Worm (Caenorhabditis elegans) whole organism, L1 larva: ENCODE data around the gene smcr-8.

Experiments
- C16A3.4 ChIP-seq: fragments of 150-350 bp; optimal IDR thresholded peaks from 2 replicates; lab custom pipeline; 2014; ENCODE audit warnings: missing biosample characterization, missing genetic modification characterization
- F16B12.6 ChIP-seq: fragments of 150-350 bp; optimal IDR thresholded peaks from 2 replicates; lab custom pipeline; 2014; ENCODE audit warnings: missing biosample characterization, missing genetic modification characterization
- aha-1 ChIP-seq: fragments of 150-350 bp; optimal IDR thresholded peaks from 2 replicates; lab custom pipeline; 2014; ENCODE audit warnings: missing biosample characterization, missing genetic modification characterization
- alr-1 ChIP-seq: fragments of 200-800 bp; sonication (Bioruptor generic); optimal IDR thresholded peaks from 2 replicates; lab custom pipeline; 2018; ENCODE audit warnings: borderline replicate concordance, mild to moderate bottlenecking, missing genetic modification characterization, missing compliant biosample characterization
- ama-1 ChIP-seq: fragments of 150-350 bp; optimal IDR thresholded peaks from 2 replicates; lab custom pipeline; 2014
- ceh-8 ChIP-seq: fragments of 200-800 bp; sonication (Bioruptor generic); optimal IDR thresholded peaks from 2 replicates; lab custom pipeline; 2018; ENCODE audit warnings: mild to moderate bottlenecking, missing genetic modification characterization, moderate library complexity, missing compliant biosample characterization
- dsc-1 ChIP-seq: sonication (generic microtip); optimal IDR thresholded peaks from 2 replicates; lab custom pipeline; 2016; ENCODE audit warnings: mild to moderate bottlenecking, missing genetic modification characterization, missing compliant biosample characterization
- efl-1 ChIP-seq, 4 experiments: fragments of 150-350 bp; optimal IDR thresholded peaks in 3 of 4; peaks in 1 of 4; 1 replicate in 1 of 4; 2 replicates in 3 of 4; lab custom pipeline; 2014; ENCODE audit warnings: missing biosample characterization in 2 of 4, missing genetic modification characterization in 2 of 4, missing genetic modification reagents in 2 of 4
- egl-13 ChIP-seq: sonication (generic microtip); optimal IDR thresholded peaks from 2 replicates; lab custom pipeline; 2016; ENCODE audit warnings: missing genotype, missing genetic modification reagents, missing genetic modification characterization, missing compliant biosample characterization
- elt-2 ChIP-seq: sonication (generic microtip); optimal IDR thresholded peaks from 2 replicates; lab custom pipeline; 2016; ENCODE audit warnings: missing genetic modification characterization, mild to moderate bottlenecking, inconsistent platforms, missing compliant biosample characterization, missing genetic modification reagents
- elt-3 ChIP-seq, 6 experiments: fragments of 150-350 bp in 1 of 6; sonication (generic microtip); optimal IDR thresholded peaks; 2 replicates each; lab custom pipeline; 2017 to 2018; ENCODE audit warnings: missing biosample characterization in 6 of 6, missing genetic modification characterization in 6 of 6, inconsistent platforms in 1 of 6
- ets-5 ChIP-seq: fragments of 200-800 bp; sonication (Bioruptor generic); IDR thresholded peaks from 2 replicates; pipeline ENCODE4 v1.3.6; 2022; ENCODE audit warnings: missing genetic modification characterization, missing compliant biosample characterization
- fos-1 ChIP-seq: fragments of 150-350 bp; optimal IDR thresholded peaks from 2 replicates; lab custom pipeline; 2014; ENCODE audit warnings: missing biosample characterization, missing genetic modification characterization
- grh-1 ChIP-seq: fragments of 200-800 bp; sonication (Bioruptor generic); IDR thresholded peaks from 2 replicates; pipeline ENCODE4 v1.3.6; 2022; ENCODE audit warnings: missing genetic modification reagents, missing genetic modification characterization, missing compliant biosample characterization
- hlh-17 ChIP-seq: fragments of 200-800 bp; sonication (Bioruptor generic); optimal IDR thresholded peaks from 2 replicates; lab custom pipeline; 2018; ENCODE audit warnings: missing genetic modification characterization, mild to moderate bottlenecking, missing compliant biosample characterization, moderate library complexity, borderline replicate concordance
- hlh-4 ChIP-seq: sonication (generic microtip); optimal IDR thresholded peaks from 2 replicates; lab custom pipeline; 2016; ENCODE audit warnings: mild to moderate bottlenecking, missing genetic modification characterization, missing compliant biosample characterization
- irx-1 ChIP-seq: sonication (generic microtip); optimal IDR thresholded peaks from 2 replicates; lab custom pipeline; 2016; ENCODE audit warnings: missing genetic modification characterization, missing compliant biosample characterization
- isw-1 ChIP-seq: fragments of 200-800 bp; sonication (Bioruptor generic); IDR thresholded peaks from 2 replicates; pipeline ENCODE4 v1.3.6; 2022; ENCODE audit warnings: missing genetic modification characterization, missing compliant biosample characterization
- jun-1 ChIP-seq: fragments of 150-350 bp; optimal IDR thresholded peaks from 2 replicates; lab custom pipeline; 2014; ENCODE audit warnings: missing biosample characterization, missing genetic modification reagents, missing genetic modification characterization
- lin-13 ChIP-seq: fragments of 150-350 bp; optimal IDR thresholded peaks from 2 replicates; lab custom pipeline; 2014; ENCODE audit warnings: missing biosample characterization, missing genetic modification reagents, missing genetic modification characterization
- lin-15B ChIP-seq: fragments of 150-350 bp; sonication (generic microtip); optimal IDR thresholded peaks from 3 replicates; lab custom pipeline; 2014; ENCODE audit warnings: missing biosample characterization, missing genetic modification characterization
- lsy-2 ChIP-seq, 2 experiments: fragments of 150-350 bp; optimal IDR thresholded peaks; 2 replicates each; lab custom pipeline; 2014; ENCODE audit warnings: missing biosample characterization in 2 of 2, missing genetic modification characterization in 2 of 2
- mdl-1 ChIP-seq, 2 experiments: fragments of 150-350 bp; optimal IDR thresholded peaks; 2 replicates each; lab custom pipeline; 2014 to 2017; ENCODE audit warnings: missing biosample characterization in 2 of 2, missing genetic modification characterization in 2 of 2, inconsistent platforms in 1 of 2
- mef-2 ChIP-seq: fragments of 150-350 bp; optimal IDR thresholded peaks from 2 replicates; lab custom pipeline; 2014; ENCODE audit warnings: missing biosample characterization, missing genetic modification characterization
- nhr-11 ChIP-seq: fragments of 150-350 bp; optimal IDR thresholded peaks from 2 replicates; lab custom pipeline; 2014; ENCODE audit warnings: missing biosample characterization, missing genetic modification characterization
- nhr-237 ChIP-seq: fragments of 150-350 bp; optimal IDR thresholded peaks from 2 replicates; lab custom pipeline; 2014; ENCODE audit warnings: missing biosample characterization, missing genetic modification characterization
- nhr-47 ChIP-seq: sonication (generic microtip); optimal IDR thresholded peaks from 2 replicates; lab custom pipeline; 2016; ENCODE audit warnings: mild to moderate bottlenecking, missing genetic modification characterization, moderate library complexity, missing compliant biosample characterization
- nhr-76 ChIP-seq: sonication (generic microtip); optimal IDR thresholded peaks from 2 replicates; lab custom pipeline; 2017; ENCODE audit warnings: missing biosample characterization, missing genetic modification characterization
- nhr-77 ChIP-seq: fragments of 150-350 bp; optimal IDR thresholded peaks from 2 replicates; lab custom pipeline; 2014; ENCODE audit warnings: missing biosample characterization, missing genetic modification characterization
- nhr-90 ChIP-seq: sonication (generic microtip); optimal IDR thresholded peaks from 2 replicates; lab custom pipeline; 2016; ENCODE audit warnings: mild to moderate bottlenecking, missing genetic modification characterization, missing compliant biosample characterization; ENCODE audit not compliant: poor library complexity
- rnt-1 ChIP-seq: sonication (generic microtip); optimal IDR thresholded peaks from 2 replicates; lab custom pipeline; 2016; ENCODE audit warnings: mild to moderate bottlenecking, missing genetic modification characterization, moderate library complexity, missing compliant biosample characterization
- snu-23 ChIP-seq: sonication (generic microtip); optimal IDR thresholded peaks from 2 replicates; lab custom pipeline; 2016; ENCODE audit warnings: missing genetic modification characterization, missing compliant biosample characterization
- sox-4 ChIP-seq: sonication (generic microtip); optimal IDR thresholded peaks from 2 replicates; lab custom pipeline; 2016; ENCODE audit warnings: missing genetic modification characterization, missing compliant biosample characterization
- sup-37 ChIP-seq: fragments of 200-800 bp; sonication (Bioruptor generic); optimal IDR thresholded peaks from 2 replicates; lab custom pipeline; 2018; ENCODE audit warnings: mild to moderate bottlenecking, missing genetic modification characterization, missing compliant biosample characterization
- tbx-2 ChIP-seq: sonication (generic microtip); optimal IDR thresholded peaks from 2 replicates; lab custom pipeline; 2016; ENCODE audit warnings: missing genetic modification characterization, missing compliant biosample characterization
- tlp-1 ChIP-seq: fragments of 150-350 bp; optimal IDR thresholded peaks from 2 replicates; lab custom pipeline; 2014; ENCODE audit warnings: missing biosample characterization, missing genetic modification characterization
- zip-4 ChIP-seq: fragments of 200-800 bp; sonication (Bioruptor generic); optimal IDR thresholded peaks from 2 replicates; lab custom pipeline; 2018; ENCODE audit warnings: mild to moderate bottlenecking, missing genetic modification characterization, moderate library complexity, missing compliant biosample characterization
- ztf-11 ChIP-seq, 2 experiments: sonication (generic microtip); optimal IDR thresholded peaks; 2 replicates each; lab custom pipeline; 2016 to 2017; ENCODE audit warnings: missing genetic modification characterization in 2 of 2, missing biosample characterization in 1 of 2, missing compliant biosample characterization in 1 of 2
- ztf-4 ChIP-seq: fragments of 150-350 bp; optimal IDR thresholded peaks from 2 replicates; lab custom pipeline; 2014; ENCODE audit warnings: missing biosample characterization, missing genetic modification characterization

The smcr-8 gene

ce11 chrIII:5018116-5018689 lies 19.0 kb downstream of the smcr-8 start, which contains the start of gene wip-1 (continued):
- no peak for TF ChIP-seq alr-1 (tag; lab: Kevin White, UChicago)
- no peak for TF ChIP-seq hlh-4
- TF ChIP-seq sox-4 (tag; lab: Kevin White, UChicago) = peak; percentile 93
- TF ChIP-seq lin-13 (GFP tag; lab: Kevin White, UChicago) = peak; percentile 98
- TF ChIP-seq C16A3.4 (tag; lab: Kevin White, UChicago) = peak; percentile 99
- TF ChIP-seq nhr-77 (tag; lab: Kevin White, UChicago) = peak; percentile 97
- peak; percentile 96 for TF ChIP-seq aha-1
- TF ChIP-seq mef-2 (tag; lab: Kevin White, UChicago) = peak; percentile 92
- TF ChIP-seq grh-1 (GFP tag; lab: Robert Waterston, UW) = peak; percentile 97
- peak; percentile 97 for TF ChIP-seq isw-1 (GFP tag; lab: Robert Waterston, UW)
- peak; percentile 73 for TF ChIP-seq ama-1
- TF ChIP-seq F16B12.6 (tag; lab: Kevin White, UChicago) = peak; percentile 71
- TF ChIP-seq zip-4 (GFP tag; lab: Kevin White, UChicago) = peak; percentile 88
- TF ChIP-seq ceh-8 (GFP tag; lab: Kevin White, UChicago) = peak; percentile 95

DNA sequence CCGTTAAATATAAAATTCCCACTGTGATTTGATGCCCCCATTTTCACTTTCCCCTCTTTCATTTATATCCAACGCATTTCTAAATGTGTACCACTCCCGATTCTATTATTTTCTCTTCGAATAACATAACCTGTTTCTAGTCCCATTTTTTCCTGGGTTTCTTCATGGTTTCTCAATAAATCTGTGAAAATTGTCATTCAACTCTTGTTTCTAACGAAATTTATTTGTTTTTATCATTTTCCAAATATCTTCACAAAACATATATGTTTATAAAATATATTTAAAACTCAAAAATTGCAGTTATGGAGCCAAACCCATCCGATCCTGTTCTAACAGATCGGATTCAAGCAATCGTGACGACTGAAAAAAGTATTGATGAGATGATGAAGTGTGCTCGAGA lies 21.7 kb downstream of the smcr-8 start, which contains the start of gene mdt-11:
TSS of gene mdt-11 (plus strand) at position 301 of the 400 bp plus-strand sequence.
- TF ChIP-seq fos-1 = no peak
- no peak for TF ChIP-seq tlp-1 (tag; lab: Kevin White, UChicago)
- no peak for TF ChIP-seq nhr-47 (tag; lab: Kevin White, UChicago)
- no peak for TF ChIP-seq aha-1
- no peak for TF ChIP-seq tbx-2 (tag; lab: Kevin White, UChicago)
- TF ChIP-seq rnt-1 (tag; lab: Kevin White, UChicago) = no peak
- TF ChIP-seq nhr-77 (tag; lab: Kevin White, UChicago) = no peak
- TF ChIP-seq nhr-11 (tag; lab: Kevin White, UChicago) = no peak
- no peak for TF ChIP-seq lin-15B (tag; lab: Kevin White, UChicago)
- no peak for TF ChIP-seq nhr-90 (tag; lab: Kevin White, UChicago)
- TF ChIP-seq mdl-1 (tag; optimal IDR thresholded peaks at IDR 0.05; lab: Kevin White, UChicago) = no peak
- TF ChIP-seq ztf-11 (tag; optimal IDR thresholded peaks at IDR 0.05; lab: Kevin White, UChicago) = no peak
- no peak for TF ChIP-seq sox-4 (tag; lab: Kevin White, UChicago)
- no peak for TF ChIP-seq ets-5 (GFP tag; lab: Robert Waterston, UW)
- no peak for TF ChIP-seq elt-3 (tag; optimal IDR thresholded peaks at IDR 0.05; lab: Kevin White, UChicago)
- TF ChIP-seq dsc-1 = no peak
- no peak for TF ChIP-seq egl-13 (tag; lab: Kevin White, UChicago)
- TF ChIP-seq jun-1 = no peak
- TF ChIP-seq sup-37 (GFP tag; lab: Kevin White, UChicago) = no peak

DNA sequence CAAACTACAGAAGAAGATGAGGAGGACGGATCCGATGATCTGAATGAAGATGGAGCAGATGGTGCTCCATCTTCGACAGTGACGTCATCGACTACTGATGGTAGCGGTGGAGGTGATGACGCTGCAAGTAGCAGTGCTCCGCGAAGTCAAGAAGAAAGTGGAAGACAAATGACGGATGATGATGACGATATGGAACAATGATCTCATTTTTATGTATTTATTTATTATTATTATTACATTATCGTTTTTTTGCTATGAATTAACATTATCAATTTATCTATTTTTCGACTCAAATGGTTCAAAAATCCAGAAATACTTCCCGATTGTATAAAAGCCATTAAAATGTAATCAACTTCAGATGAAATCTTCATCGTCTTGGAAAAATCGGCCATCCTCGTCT lies 22.5 kb downstream of the smcr-8 start, which contains the start of gene R144.3:
TSS of gene R144.3 (plus strand) at position 301 of the 400 bp plus-strand sequence.
- TF ChIP-seq nhr-76 (tag; lab: Kevin White, UChicago) (no peak), F16B12.6 (tag; lab: Kevin White, UChicago) (no peak), nhr-11 (tag; lab: Kevin White, UChicago) (no peak), nhr-237 (tag; lab: Kevin White, UChicago) (no peak), irx-1 (tag; lab: Kevin White, UChicago) (no peak), elt-3 (tag; optimal IDR thresholded peaks at IDR 0.05; lab: Kevin White, UChicago) (no peak), ztf-4 (no peak), lin-13 (GFP tag; lab: Kevin White, UChicago) (no peak), elt-2 (tag; lab: Kevin White, UChicago) (no peak), fos-1 (no peak), rnt-1 (tag; lab: Kevin White, UChicago) (no peak), sup-37 (GFP tag; lab: Kevin White, UChicago) (no peak), snu-23 (GFP tag; lab: Kevin White, UChicago) (no peak), efl-1 (optimal IDR thresholded peaks at IDR 0.05; lab: Kevin White, UChicago) (no peak), efl-1 (GFP tag; optimal IDR thresholded peaks at IDR 0.05 in 1 of 2; lab: Kevin White, UChicago) (no peak), lin-15B (tag; lab: Kevin White, UChicago) (no peak), hlh-17 (GFP tag; lab: Kevin White, UChicago) (no peak), sox-4 (tag; lab: Kevin White, UChicago) (no peak), aha-1 (no peak), lsy-2 (tag; optimal IDR thresholded peaks at IDR 0.05; lab: Kevin White, UChicago) (no peak)
